Worm (Caenorhabditis elegans): ENCODE data around the gene fbxb-30.
"Not testable (repeated sequence)": the region's sequence is repeated elsewhere in the genome, so short reads cannot be mapped to it uniquely, and the experiment has no call there.

DNA sequence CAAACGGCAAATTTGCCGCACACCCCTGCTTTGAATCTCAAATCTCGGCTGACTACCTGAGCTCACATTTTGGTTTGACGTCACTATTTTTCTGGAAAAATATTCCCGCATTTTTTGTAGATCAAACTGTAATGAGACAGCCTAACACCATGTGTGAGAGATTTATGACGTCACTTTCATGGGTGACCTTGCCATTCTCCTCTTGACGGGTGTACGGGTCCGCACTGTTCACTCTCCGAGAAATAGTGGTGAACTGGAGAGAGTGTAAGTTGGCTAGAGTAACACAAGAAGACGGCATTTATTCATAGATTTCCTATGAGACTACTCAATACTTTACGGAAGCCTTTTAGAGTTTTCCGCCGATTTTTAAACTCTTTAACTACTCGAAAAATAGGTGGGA lies 15.5 kb downstream of the fbxb-30 start, which contains the start of gene fbxc-40:
- not testable (repeated sequence) for TF ChIP-seq lin-13 (GFP tag; optimal IDR thresholded peaks at IDR 0.05); nhr-76 (tag; optimal IDR thresholded peaks at IDR 0.05); fos-1 (tag; optimal IDR thresholded peaks at IDR 0.05); efl-1 (optimal IDR thresholded peaks at IDR 0.05); efl-1 (GFP tag; optimal IDR thresholded peaks at IDR 0.05 in 1 of 2); Y116A8C.19 (tag; optimal IDR thresholded peaks at IDR 0.05; ENCODE audit: borderline replicate concordance); nhr-28 (tag; optimal IDR thresholded peaks at IDR 0.05); ceh-8 (GFP tag; optimal IDR thresholded peaks at IDR 0.05); mep-1 (tag; optimal IDR thresholded peaks at IDR 0.05)

Measured in whole organism, L1 larva.